Worm (Caenorhabditis elegans): ENCODE results near the gene K07C5.9.

ce11 chrV:10379761-10380160, 29.8 kb upstream of the K07C5.9 start:
- TF ChIP-seq skn-1 (tag; optimal IDR thresholded peaks at IDR 0.05): no peak
- no peak for TF ChIP-seq R02D3.7 (tag; optimal IDR thresholded peaks at IDR 0.05)
- no peak for TF ChIP-seq sma-9 (GFP tag; optimal IDR thresholded peaks at IDR 0.05)
- TF ChIP-seq sma-9 (tag; optimal IDR thresholded peaks at IDR 0.05): no peak
- TF ChIP-seq nhr-237 (tag; optimal IDR thresholded peaks at IDR 0.05): no peak
- no peak for TF ChIP-seq unc-62 (GFP tag; optimal IDR thresholded peaks at IDR 0.05)
- no peak for TF ChIP-seq elt-1 (tag; optimal IDR thresholded peaks at IDR 0.05)
- no peak for TF ChIP-seq unc-39 (tag; optimal IDR thresholded peaks at IDR 0.05)
- no peak for TF ChIP-seq blmp-1 (tag; optimal IDR thresholded peaks at IDR 0.05; ENCODE audit: insufficient read depth)
- TF ChIP-seq mbf-1 (tag; optimal IDR thresholded peaks at IDR 0.05): no peak
- no peak for TF ChIP-seq nhr-11 (tag; optimal IDR thresholded peaks at IDR 0.05)
- TF ChIP-seq nhr-21 (tag; optimal IDR thresholded peaks at IDR 0.05): no peak
- no peak for TF ChIP-seq ama-1 (optimal IDR thresholded peaks at IDR 0.05)
